Fruit fly (Drosophila melanogaster) whole organism, embryonic: ENCODE results near the gene CG14881.
A peak's percentile ranks its signal among the peaks of the same experiment; 100 is the strongest.

Source experiments
- Atf3 ChIP-seq: fragments of 200-800 bp; sonication (Bioruptor generic); optimal IDR thresholded peaks from 3 replicates; lab custom pipeline; 2016; ENCODE audit warnings: missing biosample characterization, missing genetic modification characterization
- Awh ChIP-seq: fragments of 200-800 bp; sonication (Bioruptor generic); IDR thresholded peaks from 2 replicates; pipeline ENCODE4, ENCODE4 v1.3.6; 2022; ENCODE audit warnings: missing biosample characterization, missing genetic modification characterization
- CG10979 ChIP-seq: fragments of 200-800 bp; sonication (Bioruptor generic); optimal IDR thresholded peaks from 2 replicates; lab custom pipeline; 2018; ENCODE audit warnings: missing biosample characterization, mild to moderate bottlenecking, missing genetic modification characterization, moderate library complexity
- CG11723 ChIP-seq: fragments of 200-800 bp; sonication (Bioruptor generic); optimal IDR thresholded peaks from 2 replicates; lab custom pipeline; 2017; ENCODE audit warnings: missing biosample characterization, mild to moderate bottlenecking, missing genetic modification characterization
- CG12299 ChIP-seq: fragments of 200-800 bp; sonication (Bioruptor generic); optimal IDR thresholded peaks from 2 replicates; lab custom pipeline; 2018; ENCODE audit warnings: missing biosample characterization, mild to moderate bottlenecking, missing genetic modification characterization
- CG16813 ChIP-seq: fragments of 200-800 bp; sonication (Bioruptor generic); IDR thresholded peaks from 3 replicates; pipeline ENCODE4 v1.3.6; 2022; ENCODE audit warnings: missing biosample characterization, missing genetic modification characterization; ENCODE audit not compliant: partially characterized antibody
- CG17912 ChIP-seq: fragments of 200-800 bp; sonication (Bioruptor generic); optimal IDR thresholded peaks from 2 replicates; lab custom pipeline; 2018; ENCODE audit warnings: missing biosample characterization, mild to moderate bottlenecking, missing genetic modification characterization
- CG30431 ChIP-seq: fragments of 200-800 bp; sonication (Bioruptor generic); optimal IDR thresholded peaks from 2 replicates; lab custom pipeline; 2017; ENCODE audit warnings: missing biosample characterization, missing genetic modification characterization
- CG32772 ChIP-seq: fragments of 200-800 bp; sonication (Bioruptor generic); IDR thresholded peaks from 2 replicates; pipeline ENCODE4 v1.3.6; 2022; ENCODE audit warnings: missing biosample characterization, missing genetic modification characterization
- CG34422 ChIP-seq: fragments of 200-800 bp; sonication (Bioruptor generic); IDR thresholded peaks from 3 replicates; pipeline ENCODE4 v1.3.6; 2022; ENCODE audit warnings: missing biosample characterization, missing genetic modification characterization
- CG4360 ChIP-seq: fragments of 200-800 bp; sonication (Bioruptor generic); IDR thresholded peaks from 2 replicates; pipeline ENCODE4 v1.3.6; 2022; ENCODE audit warnings: missing biosample characterization, missing genetic modification characterization
- CG4617 ChIP-seq: fragments of 200-800 bp; sonication (Bioruptor generic); optimal IDR thresholded peaks from 3 replicates; lab custom pipeline; 2016; ENCODE audit warnings: missing biosample characterization, missing genetic modification characterization, borderline replicate concordance
- CG6854 ChIP-seq: fragments of 200-800 bp; sonication (Bioruptor generic); optimal IDR thresholded peaks from 3 replicates; lab custom pipeline; 2017; ENCODE audit warnings: missing biosample characterization, mild to moderate bottlenecking, missing genetic modification characterization
- CG7786 ChIP-seq: fragments of 200-800 bp; sonication (Bioruptor generic); optimal IDR thresholded peaks from 2 replicates; lab custom pipeline; 2016; ENCODE audit warnings: missing biosample characterization, missing genetic modification characterization
- CG7987 ChIP-seq: fragments of 200-800 bp; sonication (Bioruptor generic); optimal IDR thresholded peaks from 2 replicates; lab custom pipeline; 2018; ENCODE audit warnings: missing biosample characterization, mild to moderate bottlenecking, missing genetic modification characterization, moderate library complexity
- D19A ChIP-seq: fragments of 200-800 bp; optimal IDR thresholded peaks from 3 replicates; lab custom pipeline; 2019; ENCODE audit warnings: missing biosample characterization, mild to moderate bottlenecking, missing genetic modification characterization, moderate library complexity
- Dad ChIP-seq: fragments of 200-800 bp; sonication (Bioruptor generic); optimal IDR thresholded peaks from 3 replicates; lab custom pipeline; 2016; ENCODE audit warnings: missing biosample characterization, missing genetic modification characterization
- Deaf1 ChIP-seq: fragments of 200-800 bp; optimal IDR thresholded peaks from 3 replicates; lab custom pipeline; 2019; ENCODE audit warnings: missing biosample characterization, mild to moderate bottlenecking, missing genetic modification characterization, moderate library complexity
- Dek ChIP-seq: fragments of 200-800 bp; sonication (Bioruptor generic); optimal IDR thresholded peaks from 3 replicates; lab custom pipeline; 2019; ENCODE audit warnings: missing biosample characterization, mild to moderate bottlenecking, missing genetic modification characterization, moderate library complexity
- Ets65A ChIP-seq: fragments of 200-800 bp; sonication (Bioruptor generic); peaks from one replicate; lab custom pipeline; 2016; ENCODE audit warnings: missing biosample characterization, missing genetic modification characterization
- Ets97D ChIP-seq: fragments of 200-800 bp; sonication (Bioruptor generic); optimal IDR thresholded peaks from 3 replicates; lab custom pipeline; 2016; ENCODE audit warnings: missing biosample characterization, missing genetic modification characterization
- HLH54F ChIP-seq: fragments of 200-800 bp; sonication (Bioruptor generic); optimal IDR thresholded peaks from 3 replicates; lab custom pipeline; 2016; ENCODE audit warnings: missing biosample characterization, missing genetic modification characterization
- Hr3 ChIP-seq: fragments of 200-800 bp; sonication (Bioruptor generic); optimal IDR thresholded peaks from 3 replicates; lab custom pipeline; 2016; ENCODE audit warnings: missing biosample characterization, missing genetic modification characterization
- Lhr ChIP-seq: fragments of 200-800 bp; sonication (Bioruptor generic); optimal IDR thresholded peaks from 3 replicates; lab custom pipeline; 2017; ENCODE audit warnings: mild to moderate bottlenecking, missing biosample characterization, missing genetic modification reagents, missing genetic modification characterization
- TFAM ChIP-seq: fragments of 200-800 bp; sonication (Bioruptor generic); optimal IDR thresholded peaks from 2 replicates; lab custom pipeline; 2017; ENCODE audit warnings: missing biosample characterization, missing genetic modification characterization, inconsistent platforms
- Taf1 ChIP-seq: fragments of 200-800 bp; sonication (Bioruptor generic); IDR thresholded peaks from 2 replicates; pipeline ENCODE4 v1.3.6; 2022; ENCODE audit warnings: missing biosample characterization, missing genetic modification characterization
- Xrp1 ChIP-seq: fragments of 200-800 bp; sonication (Bioruptor generic); IDR thresholded peaks from 2 replicates; pipeline ENCODE4 v1.3.6; 2022; ENCODE audit warnings: missing biosample characterization, missing genetic modification characterization
- bab2 ChIP-seq: fragments of 200-800 bp; sonication (Bioruptor generic); optimal IDR thresholded peaks from 2 replicates; lab custom pipeline; 2016; ENCODE audit warnings: missing biosample characterization, missing genetic modification characterization
- cad ChIP-seq: fragments of >200 bp; optimal IDR thresholded peaks from 2 replicates; lab custom pipeline; 2017; ENCODE audit warnings: missing biosample characterization, missing genetic modification characterization
- chn ChIP-seq: fragments of 200-800 bp; sonication (Bioruptor generic); optimal IDR thresholded peaks from 2 replicates; lab custom pipeline; 2016; ENCODE audit warnings: missing biosample characterization, missing genetic modification characterization
- croc ChIP-seq: fragments of 200-800 bp; sonication (Bioruptor generic); conservative IDR thresholded peaks from 3 replicates; pipeline ENCODE4 v1.3.6; 2022; ENCODE audit warnings: missing biosample characterization, missing genetic modification characterization
- fu2 ChIP-seq: fragments of 200-800 bp; sonication (Bioruptor generic); optimal IDR thresholded peaks from 2 replicates; lab custom pipeline; 2016; ENCODE audit warnings: missing biosample characterization, missing genetic modification characterization
- gfzf ChIP-seq: fragments of 200-800 bp; sonication (Bioruptor generic); optimal IDR thresholded peaks from 2 replicates; lab custom pipeline; 2016; ENCODE audit warnings: missing biosample characterization, mild to moderate bottlenecking, missing genetic modification characterization, moderate library complexity
- grn ChIP-seq: fragments of 200-800 bp; sonication (Bioruptor generic); optimal IDR thresholded peaks from 3 replicates; lab custom pipeline; 2017; ENCODE audit warnings: missing biosample characterization, missing genetic modification characterization
- gsb ChIP-seq: fragments of 200-800 bp; sonication (Bioruptor generic); IDR thresholded peaks from 2 replicates; pipeline ENCODE4 v1.3.6; 2022; ENCODE audit warnings: missing biosample characterization, missing genetic modification characterization
- hb ChIP-seq: fragments of 200-800 bp; sonication (Bioruptor generic); IDR thresholded peaks from 3 replicates; pipeline ENCODE4 v1.3.6; 2022; ENCODE audit warnings: missing biosample characterization, missing genetic modification characterization; ENCODE audit not compliant: partially characterized antibody
- hbn ChIP-seq: fragments of 200-800 bp; sonication (Bioruptor generic); IDR thresholded peaks from 2 replicates; pipeline ENCODE4 v1.3.6; 2022; ENCODE audit warnings: missing biosample characterization, missing genetic modification characterization; ENCODE audit not compliant: partially characterized antibody
- jing ChIP-seq: fragments of 200-800 bp; sonication (Bioruptor generic); optimal IDR thresholded peaks from 2 replicates; lab custom pipeline; 2018; ENCODE audit warnings: missing biosample characterization, mild to moderate bottlenecking, missing genetic modification characterization
- ken ChIP-seq: fragments of 200-800 bp; sonication (Bioruptor generic); IDR thresholded peaks from 3 replicates; pipeline ENCODE4 v1.3.6; 2022; ENCODE audit warnings: missing biosample characterization, missing genetic modification characterization
- knrl ChIP-seq: fragments of 200-800 bp; sonication (Bioruptor generic); IDR thresholded peaks from 3 replicates; pipeline ENCODE4 v1.3.6; 2022; ENCODE audit warnings: missing biosample characterization, missing genetic modification characterization; ENCODE audit not compliant: partially characterized antibody
- lov ChIP-seq, 2 experiments: fragments of 200-800 bp in 1 of 2; fragments of >200 bp in 1 of 2; sonication (Bioruptor generic) in 1 of 2; IDR thresholded peaks in 1 of 2; optimal IDR thresholded peaks in 1 of 2; 2 replicates in 1 of 2; 3 replicates in 1 of 2; pipeline versions ENCODE4 v1.3.6 to Lab custom; 2017 to 2022; ENCODE audit warnings: missing biosample characterization in 1 of 2, missing genetic modification characterization in 1 of 2
- maf-S ChIP-seq: fragments of 200-800 bp; sonication (Bioruptor generic); optimal IDR thresholded peaks from 2 replicates; lab custom pipeline; 2016; ENCODE audit warnings: missing biosample characterization, missing genetic modification characterization
- repo ChIP-seq: fragments of 200-800 bp; sonication (Bioruptor generic); optimal IDR thresholded peaks from 2 replicates; lab custom pipeline; 2016; ENCODE audit warnings: missing biosample characterization, missing genetic modification characterization
- slp2 ChIP-seq: fragments of 200-800 bp; sonication (Bioruptor generic); optimal IDR thresholded peaks from 2 replicates; lab custom pipeline; 2016; ENCODE audit warnings: missing biosample characterization, missing genetic modification characterization
- sna ChIP-seq: fragments of 200-800 bp; sonication (Bioruptor generic); IDR thresholded peaks from 2 replicates; pipeline ENCODE4 v1.3.6; 2022; ENCODE audit warnings: missing biosample characterization, missing genetic modification characterization; ENCODE audit not compliant: partially characterized antibody
- stc ChIP-seq: fragments of 200-800 bp; sonication (Bioruptor generic); IDR thresholded peaks from 2 replicates; pipeline ENCODE4 v1.3.6; 2022; ENCODE audit warnings: missing biosample characterization, missing genetic modification characterization
- zen2 ChIP-seq: fragments of 200-800 bp; sonication (Bioruptor generic); IDR thresholded peaks from 3 replicates; pipeline ENCODE4 v1.3.6; 2022; ENCODE audit warnings: missing biosample characterization, missing genetic modification characterization; ENCODE audit not compliant: partially characterized antibody
- zfh1 ChIP-seq: fragments of 200-800 bp; sonication (Bioruptor generic); IDR thresholded peaks from 3 replicates; pipeline ENCODE4 v1.3.6; 2022; ENCODE audit warnings: missing biosample characterization, missing genetic modification characterization

The CG14881 gene

dm6 chr3R:16449187-16449973 lies 14.7 kb downstream of the CG14881 start (continued):
- TF ChIP-seq gfzf (GFP tag; lab: Kevin White, UChicago) (peak; percentile 24), CG4360 (GFP tag; lab: Robert Waterston, UW) (peak; percentile 81), D19A (tag; lab: Kevin White, UChicago) (peak; percentile 92), stc (GFP tag; lab: Robert Waterston, UW) (peak; percentile 89), cad (GFP tag; lab: Kevin White, UChicago) (no peak), slp2 (GFP tag; lab: Kevin White, UChicago) (peak; percentile 89), knrl (GFP tag; lab: Robert Waterston, UW) (peak; percentile 68; the same call in 2 of the 3 replicates), CG16813 (peak; percentile 82), Xrp1 (GFP tag; lab: Robert Waterston, UW) (peak; percentile 98), fu2 (GFP tag; lab: Kevin White, UChicago) (peak; percentile 76), repo (GFP tag; lab: Kevin White, UChicago) (peak; percentile 95), maf-S (GFP tag; lab: Kevin White, UChicago) (peak; percentile 84), jing (GFP tag; lab: Kevin White, UChicago) (peak; percentile 93), Dek (peak; percentile 73), chn (GFP tag; lab: Kevin White, UChicago) (peak; percentile 94), CG32772 (GFP tag; lab: Robert Waterston, UW) (peak; percentile 98), zfh1 (peak; percentile 99), hbn (GFP tag; lab: Robert Waterston, UW) (no peak), zen2 (GFP tag; lab: Robert Waterston, UW) (0 out of 3 replicates have a peak, but pooled peaks have one; percentile 34), Dad (GFP tag; lab: Kevin White, UChicago) (peak; percentile 92), Atf3 (peak; percentile 95), ken (GFP tag; lab: Robert Waterston, UW) (peak; percentile 99), Ets97D (peak; percentile 74), bab2 (GFP tag; lab: Kevin White, UChicago) (peak; percentile 97), CG7987 (peak; percentile 71), Lhr (peak; percentile 89), CG7786 (GFP tag; lab: Kevin White, UChicago) (peak; percentile 91), Taf1 (GFP tag; lab: Robert Waterston, UW) (peak; percentile 74), CG4617 (peak; percentile 67), gsb (GFP tag; lab: Robert Waterston, UW) (peak; percentile 75), Hr3 (peak; percentile 91), TFAM (GFP tag; lab: Kevin White, UChicago) (peak; percentile 89), CG17912 (peak; percentile 85), CG34422 (GFP tag; lab: Robert Waterston, UW) (peak; percentile 96), CG30431 (GFP tag; lab: Kevin White, UChicago) (peak; percentile 94), Deaf1 (tag; lab: Kevin White, UChicago) (peak; percentile 57), croc (GFP tag; lab: Robert Waterston, UW) (peak; percentile 97), hb (GFP tag; lab: Robert Waterston, UW) (peak; percentile 63; the same call in 2 of the 3 replicates), HLH54F (GFP tag; lab: Kevin White, UChicago) (peak; percentile 78), CG11723 (GFP tag; lab: Kevin White, UChicago) (peak; percentile 86), CG10979 (tag; lab: Kevin White, UChicago) (peak; percentile 97), grn (GFP tag; lab: Kevin White, UChicago) (no peak), sna (GFP tag; lab: Robert Waterston, UW) (no peak), Ets65A (GFP tag; lab: Kevin White, UChicago) (peak; percentile 100), Awh (peak; percentile 96), lov (optimal IDR thresholded peaks at IDR 0.05; lab: Kevin White, UChicago) (no peak), lov (GFP tag; IDR thresholded peaks at IDR 0.05; lab: Robert Waterston, UW) (peak; percentile 95), CG12299 (peak; percentile 83), CG6854 (GFP tag; lab: Kevin White, UChicago) (peak; percentile 47)
